Worm (Caenorhabditis elegans): ENCODE measurements around the gene egg-2.
A peak's percentile ranks its signal among the peaks of the same experiment; 100 is the strongest.

egg-2 gene

DNA sequence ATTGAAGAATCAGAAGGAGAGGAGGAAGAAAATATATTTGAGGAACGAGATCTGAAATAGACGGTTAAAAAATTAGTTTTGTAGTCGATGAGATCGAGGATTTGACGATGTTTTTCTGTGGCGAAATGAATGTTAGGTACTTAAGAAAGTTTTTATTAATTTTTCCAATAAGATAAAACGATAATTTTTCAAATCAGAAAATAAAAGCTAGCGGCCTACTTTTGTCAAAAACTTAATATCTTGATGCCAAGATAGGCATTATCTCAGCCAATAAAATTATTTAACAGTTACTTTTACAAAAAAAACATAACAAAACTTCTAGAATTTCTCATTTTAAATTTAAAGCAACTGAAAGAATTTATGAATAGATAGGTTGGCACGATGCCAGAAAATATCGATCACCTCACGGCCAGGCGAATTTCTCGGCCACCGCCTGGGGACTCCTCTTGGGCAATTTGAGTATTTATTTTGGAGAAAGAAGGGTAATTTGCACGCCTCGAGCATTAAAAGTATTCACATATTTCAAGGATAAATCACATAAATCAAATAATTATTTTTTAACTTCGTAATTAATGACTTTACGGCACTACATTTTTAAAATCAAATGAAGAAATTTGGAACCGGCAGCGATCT, 27.4 kb upstream of the egg-2 start, which contains the start of gene fubl-2:
fubl-2 (minus strand) TSS at position 51 of the 633 bp plus-strand sequence.
- TF ChIP-seq pqm-1 (tag; optimal IDR thresholded peaks at IDR 0.05) = no peak
- TF ChIP-seq rnt-1 (tag; optimal IDR thresholded peaks at IDR 0.05) = peak; percentile 94
- peak; percentile 43 for TF ChIP-seq C16A3.4 (tag; optimal IDR thresholded peaks at IDR 0.05)
- peak; percentile 73 for TF ChIP-seq egl-13 (tag; optimal IDR thresholded peaks at IDR 0.05)
- TF ChIP-seq F16B12.6 (tag; optimal IDR thresholded peaks at IDR 0.05) = peak; percentile 0
- no peak for TF ChIP-seq jun-1 (tag; optimal IDR thresholded peaks at IDR 0.05)
- TF ChIP-seq alr-1 (tag; optimal IDR thresholded peaks at IDR 0.05; ENCODE audit: borderline replicate concordance) = no peak
- no peak for TF ChIP-seq efl-3 (GFP tag; optimal IDR thresholded peaks at IDR 0.05)
- no peak for TF ChIP-seq grh-1 (GFP tag; IDR thresholded peaks at IDR 0.05)
- no peak for TF ChIP-seq unc-130 (tag; optimal IDR thresholded peaks at IDR 0.05)
- TF ChIP-seq hlh-4 (tag; optimal IDR thresholded peaks at IDR 0.05) = no peak
- TF ChIP-seq unc-86 (tag; optimal IDR thresholded peaks at IDR 0.05) = peak; percentile 43
- peak; percentile 32 for TF ChIP-seq lin-13 (GFP tag; optimal IDR thresholded peaks at IDR 0.05)
- no peak for TF ChIP-seq nhr-28 (tag; optimal IDR thresholded peaks at IDR 0.05)
- peak; percentile 67 for TF ChIP-seq sox-4 (tag; optimal IDR thresholded peaks at IDR 0.05)
- TF ChIP-seq pag-3 (tag; optimal IDR thresholded peaks at IDR 0.05; ENCODE audit: borderline replicate concordance, insufficient read depth) = no peak
- TF ChIP-seq nhr-11 (tag; optimal IDR thresholded peaks at IDR 0.05) = no peak
- TF ChIP-seq lin-35 (GFP tag; optimal IDR thresholded peaks at IDR 0.05) = peak; percentile 53 to 69
- peak; percentile 79 for TF ChIP-seq dsc-1 (tag; optimal IDR thresholded peaks at IDR 0.05)
- TF ChIP-seq tbx-2 (tag; optimal IDR thresholded peaks at IDR 0.05) = peak; percentile 67
- peak; percentile 83 for TF ChIP-seq lin-14 (GFP tag; optimal IDR thresholded peaks at IDR 0.05)
- peak; percentile 53 to 71 (median 54) for TF ChIP-seq dpl-1 (GFP tag; optimal IDR thresholded peaks at IDR 0.05)
- TF ChIP-seq elt-3 (tag; optimal IDR thresholded peaks at IDR 0.05) = peak in 1 of 6 experiments; percentile 38
- TF ChIP-seq fkh-10 (GFP tag; optimal IDR thresholded peaks at IDR 0.05) = no peak
- TF ChIP-seq nhr-19 (GFP tag; conservative IDR thresholded peaks at IDR 0.05) = peak; percentile 62
- TF ChIP-seq mef-2 (tag; optimal IDR thresholded peaks at IDR 0.05) = no peak
- TF ChIP-seq unc-62 (GFP tag; optimal IDR thresholded peaks at IDR 0.05) = no peak
- TF ChIP-seq hpl-2 (GFP tag; optimal IDR thresholded peaks at IDR 0.05) = no peak
- no peak for TF ChIP-seq ces-1 (GFP tag; optimal IDR thresholded peaks at IDR 0.05)
- TF ChIP-seq nhr-84 (tag; optimal IDR thresholded peaks at IDR 0.05) = no peak
- no peak for TF ChIP-seq hlh-17 (GFP tag; optimal IDR thresholded peaks at IDR 0.05; ENCODE audit: borderline replicate concordance)
- TF ChIP-seq mab-9 (GFP tag; IDR thresholded peaks at IDR 0.05) = no peak
- peak; percentile 72 for TF ChIP-seq nhr-90 (tag; optimal IDR thresholded peaks at IDR 0.05; ENCODE audit: poor library complexity)
- TF ChIP-seq lsy-2 (tag; optimal IDR thresholded peaks at IDR 0.05) = peak; percentile 76 to 77
- no peak for TF ChIP-seq nhr-12 (tag; optimal IDR thresholded peaks at IDR 0.05)
- peak; percentile 24 for TF ChIP-seq snpc-4 (tag; optimal IDR thresholded peaks at IDR 0.05)
- no peak for TF ChIP-seq egl-27 (tag; optimal IDR thresholded peaks at IDR 0.05)
- no peak for TF ChIP-seq nhr-237 (tag; optimal IDR thresholded peaks at IDR 0.05)
- TF ChIP-seq ztf-11 (tag; optimal IDR thresholded peaks at IDR 0.05) = peak in 1 of 2 experiments; percentile 68
- peak; percentile 76 for TF ChIP-seq nhr-47 (tag; optimal IDR thresholded peaks at IDR 0.05)
- no peak for TF ChIP-seq sptf-1 (tag; optimal IDR thresholded peaks at IDR 0.05)
- no peak for TF ChIP-seq ceh-88 (GFP tag; IDR thresholded peaks at IDR 0.05)
- TF ChIP-seq Y116A8C.19 (tag; optimal IDR thresholded peaks at IDR 0.05; ENCODE audit: borderline replicate concordance) = no peak
- TF ChIP-seq mdl-1 (tag; optimal IDR thresholded peaks at IDR 0.05) = no peak
- TF ChIP-seq ets-5 (GFP tag; IDR thresholded peaks at IDR 0.05) = no peak
- TF ChIP-seq unc-30 (tag; optimal IDR thresholded peaks at IDR 0.05) = no peak
- TF ChIP-seq nhr-85 (tag) = peak; percentile 87
- peak; percentile 19 for TF ChIP-seq fos-1 (tag; optimal IDR thresholded peaks at IDR 0.05)
- TF ChIP-seq mep-1 (tag; optimal IDR thresholded peaks at IDR 0.05) = peak; percentile 51
- no peak for TF ChIP-seq elt-2 (tag; optimal IDR thresholded peaks at IDR 0.05)
- no peak for TF ChIP-seq zip-4 (GFP tag; optimal IDR thresholded peaks at IDR 0.05)
- no peak for TF ChIP-seq ztf-4 (tag; optimal IDR thresholded peaks at IDR 0.05)

All from whole organism, L1 larva.